Worm (Caenorhabditis elegans): ENCODE measurements around the gene Y102A5C.4.

Y102A5C.4 gene

DNA sequence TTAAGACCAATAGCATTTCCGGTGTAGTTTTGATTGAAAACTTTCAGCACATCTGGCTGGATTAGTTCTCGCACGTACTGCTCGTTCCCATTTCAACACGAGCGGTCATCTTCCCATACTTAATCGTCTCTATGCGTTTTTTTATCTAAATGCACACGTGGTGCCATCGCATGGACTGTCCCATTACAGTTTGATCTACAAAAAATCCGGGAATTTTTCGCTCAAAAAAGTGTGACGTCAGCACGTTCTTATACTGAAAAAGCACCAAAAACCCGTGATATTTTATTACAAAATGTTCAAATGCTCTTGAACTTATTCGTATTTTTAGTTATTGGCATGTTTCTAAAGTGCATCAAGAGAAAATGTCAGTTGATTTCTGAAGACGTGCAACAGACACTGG, at the start of gene Y102A5C.4:
Gene Y102A5C.4, plus strand, starts transcription at position 301 of the 400 bp plus-strand sequence.
- TF ChIP-seq ztf-23 (GFP tag; IDR thresholded peaks at IDR 0.05) (no peak), flt-1 (GFP tag; IDR thresholded peaks at IDR 0.05) (no peak), klf-2 (GFP tag; conservative IDR thresholded peaks at IDR 0.05) (no peak), ztf-29 (GFP tag; IDR thresholded peaks at IDR 0.05) (no peak), T22C8.4 (GFP tag; IDR thresholded peaks at IDR 0.05) (no peak), med-1 (GFP tag; optimal IDR thresholded peaks at IDR 0.05; ENCODE audit: insufficient read depth) (no peak), tab-1 (GFP tag; IDR thresholded peaks at IDR 0.05) (no peak), ref-1 (GFP tag; conservative IDR thresholded peaks at IDR 0.05) (no peak)

DNA sequence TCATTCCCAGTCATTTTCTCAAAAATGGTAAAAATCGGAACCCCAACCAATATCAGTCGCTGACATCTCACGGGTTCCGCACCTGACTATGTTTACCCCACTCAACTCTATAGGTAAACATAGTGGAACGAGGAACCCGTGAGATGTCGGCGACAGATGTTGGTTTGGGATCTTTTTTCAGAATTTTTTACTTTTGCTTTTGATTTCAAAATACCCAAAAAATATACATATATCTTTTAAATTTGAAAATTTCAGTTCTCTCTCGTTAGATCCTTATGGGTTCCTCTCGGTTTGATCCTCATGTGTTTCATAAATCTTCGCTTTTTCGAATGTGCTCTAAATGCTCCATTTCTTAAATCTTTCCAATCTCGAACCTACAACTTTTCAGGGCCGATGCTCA, 48.4 kb upstream of the Y102A5C.4 start, which contains the start of gene srw-23:
Gene srw-23, plus strand, starts transcription at position 301 of the 400 bp plus-strand sequence.
- TF ChIP-seq ref-1 (GFP tag; conservative IDR thresholded peaks at IDR 0.05) (no peak), ztf-29 (GFP tag; IDR thresholded peaks at IDR 0.05) (no peak), med-1 (GFP tag; optimal IDR thresholded peaks at IDR 0.05; ENCODE audit: insufficient read depth) (no peak), flt-1 (GFP tag; IDR thresholded peaks at IDR 0.05) (no peak), T22C8.4 (GFP tag; IDR thresholded peaks at IDR 0.05) (no peak), klf-2 (GFP tag; conservative IDR thresholded peaks at IDR 0.05) (no peak), tab-1 (GFP tag; IDR thresholded peaks at IDR 0.05) (no peak), cog-1 (tag; optimal IDR thresholded peaks at IDR 0.05) (no peak), ztf-23 (GFP tag; IDR thresholded peaks at IDR 0.05) (no peak)

DNA sequence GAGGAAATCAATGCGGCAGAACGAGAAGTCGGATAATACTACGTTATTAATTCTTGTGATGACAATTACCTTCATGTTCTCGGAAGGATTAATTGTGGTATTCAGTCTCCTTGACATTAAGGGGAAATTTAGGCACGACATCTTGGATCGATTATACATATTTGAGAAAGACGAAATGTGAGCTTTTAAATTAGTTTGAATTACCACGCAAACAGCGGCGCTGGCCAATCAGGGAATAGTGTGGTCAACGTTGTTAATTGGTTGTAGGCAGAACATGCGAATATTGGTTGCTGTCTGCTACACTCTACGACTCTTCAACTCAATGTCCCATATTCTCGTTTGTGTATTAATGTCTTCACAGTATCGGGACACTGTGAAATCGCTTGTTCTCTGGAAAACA, 47.1 kb upstream of the Y102A5C.4 start, which contains the start of gene F49A5.10:
Gene F49A5.10, plus strand, starts transcription at position 301 of the 400 bp plus-strand sequence.
- no peak for TF ChIP-seq tab-1 (GFP tag; IDR thresholded peaks at IDR 0.05)
- TF ChIP-seq ref-1 (GFP tag; conservative IDR thresholded peaks at IDR 0.05): no peak
- no peak for TF ChIP-seq T22C8.4 (GFP tag; IDR thresholded peaks at IDR 0.05)
- no peak for TF ChIP-seq flt-1 (GFP tag; IDR thresholded peaks at IDR 0.05)
- no peak for TF ChIP-seq cog-1 (tag; optimal IDR thresholded peaks at IDR 0.05)
- TF ChIP-seq klf-2 (GFP tag; conservative IDR thresholded peaks at IDR 0.05): no peak
- no peak for TF ChIP-seq med-1 (GFP tag; optimal IDR thresholded peaks at IDR 0.05; ENCODE audit: insufficient read depth)
- no peak for TF ChIP-seq ztf-23 (GFP tag; IDR thresholded peaks at IDR 0.05)
- no peak for TF ChIP-seq ztf-29 (GFP tag; IDR thresholded peaks at IDR 0.05)

DNA sequence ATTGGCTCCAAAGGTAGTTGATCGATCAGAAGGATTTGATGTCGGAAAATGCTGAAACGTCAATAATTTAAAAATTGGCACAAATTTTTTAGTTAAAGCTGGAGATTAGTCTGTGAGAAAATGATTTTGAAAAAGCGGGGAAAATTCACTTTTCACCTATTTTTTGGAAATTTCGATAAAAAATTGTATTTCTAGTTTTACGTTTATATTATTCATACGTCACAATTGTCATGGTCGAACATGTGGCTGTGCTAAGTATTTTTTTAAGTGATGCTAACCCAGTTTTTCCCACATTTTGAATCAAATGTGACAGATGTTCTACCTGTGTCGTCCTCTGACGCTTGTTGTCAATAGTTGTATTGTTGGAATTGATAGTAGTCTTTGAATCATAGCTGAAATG, 42.5 kb upstream of the Y102A5C.4 start:
- TF ChIP-seq T22C8.4 (GFP tag; IDR thresholded peaks at IDR 0.05) (no peak), klf-2 (GFP tag; conservative IDR thresholded peaks at IDR 0.05) (no peak), cog-1 (tag; optimal IDR thresholded peaks at IDR 0.05) (no peak), ztf-29 (GFP tag; IDR thresholded peaks at IDR 0.05) (no peak), ztf-23 (GFP tag; IDR thresholded peaks at IDR 0.05) (no peak)

DNA sequence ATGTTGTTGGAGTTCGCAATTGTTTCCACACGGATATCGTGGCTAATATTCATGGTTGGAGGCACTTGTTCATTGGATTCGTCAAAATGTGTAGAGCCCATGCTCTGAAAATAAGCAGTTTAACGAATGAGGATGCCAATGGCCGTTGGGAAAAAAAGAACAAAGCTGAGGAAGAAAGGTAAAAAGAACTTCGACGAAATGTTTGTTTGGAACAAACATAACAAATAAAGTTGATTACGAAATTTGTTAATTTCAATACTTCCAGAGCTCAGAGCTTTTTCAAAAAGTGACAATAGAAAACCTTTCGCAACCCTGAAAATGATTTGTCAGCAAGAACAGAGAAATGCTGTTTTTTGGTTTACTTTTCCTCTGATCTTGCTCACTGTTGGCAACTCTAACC, 42.0 kb upstream of the Y102A5C.4 start, which contains the start of gene F09C6.3:
Gene F09C6.3, minus strand, starts transcription at position 101 of the 400 bp plus-strand sequence.
- TF ChIP-seq flt-1 (GFP tag; IDR thresholded peaks at IDR 0.05): no peak
- TF ChIP-seq ztf-23 (GFP tag; IDR thresholded peaks at IDR 0.05): no peak

DNA sequence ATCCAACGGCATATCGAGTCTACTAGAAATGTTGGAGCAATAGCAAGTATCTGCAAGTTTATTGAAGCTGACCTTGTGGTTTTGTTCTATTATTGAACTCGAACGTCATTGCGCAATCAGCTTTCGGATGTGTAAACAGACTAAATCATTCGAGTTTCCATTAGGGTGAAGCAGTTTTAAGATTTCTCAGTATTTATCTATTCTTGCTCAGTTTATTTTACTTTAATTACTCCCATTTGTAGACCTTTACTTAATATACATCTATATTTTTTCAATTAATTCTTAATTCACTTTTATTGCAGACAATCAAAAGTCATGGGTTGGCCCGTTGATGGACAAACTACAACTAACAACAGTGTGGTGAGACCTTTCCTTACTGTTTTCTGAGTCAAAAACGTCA, 41.4 kb upstream of the Y102A5C.4 start, which contains the start of gene F09C6.14:
Gene F09C6.14, plus strand, starts transcription at position 301 of the 400 bp plus-strand sequence.
- TF ChIP-seq ztf-29 (GFP tag; IDR thresholded peaks at IDR 0.05) (no peak), T22C8.4 (GFP tag; IDR thresholded peaks at IDR 0.05) (no peak), tab-1 (GFP tag; IDR thresholded peaks at IDR 0.05) (no peak), med-1 (GFP tag; optimal IDR thresholded peaks at IDR 0.05; ENCODE audit: insufficient read depth) (no peak), flt-1 (GFP tag; IDR thresholded peaks at IDR 0.05) (no peak), ref-1 (GFP tag; conservative IDR thresholded peaks at IDR 0.05) (no peak), cog-1 (tag; optimal IDR thresholded peaks at IDR 0.05) (no peak), klf-2 (GFP tag; conservative IDR thresholded peaks at IDR 0.05) (no peak), ztf-23 (GFP tag; IDR thresholded peaks at IDR 0.05) (no peak)

DNA sequence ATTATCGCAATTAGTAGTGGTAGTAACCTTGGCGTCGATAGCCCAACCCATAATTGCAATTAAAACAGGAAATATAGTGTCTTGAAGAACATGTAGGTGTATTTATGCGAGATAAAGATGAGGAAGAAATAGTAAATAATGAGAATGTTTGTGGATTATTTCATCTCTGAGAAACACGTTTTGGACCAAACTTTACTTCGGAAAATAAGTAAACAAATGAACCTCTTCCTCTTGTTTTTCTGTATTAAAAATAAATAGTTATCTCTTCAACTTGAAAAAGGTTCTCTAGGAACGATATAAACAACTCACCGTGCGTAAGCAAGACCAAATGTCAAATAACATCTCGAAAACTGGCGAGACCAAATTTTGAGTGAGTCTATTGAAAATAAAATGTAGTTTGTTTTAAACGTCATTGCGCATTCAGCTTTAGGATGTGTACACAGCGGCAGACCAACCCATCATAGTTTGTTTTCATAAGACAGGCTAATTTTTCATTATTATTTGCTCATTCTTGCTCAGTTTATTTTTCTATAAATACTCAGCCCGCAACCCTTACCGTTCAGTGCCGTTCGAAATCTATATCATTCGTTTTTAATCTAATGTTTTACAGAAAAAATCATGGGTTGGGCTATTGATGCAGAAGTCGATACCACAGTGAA, 39.7 kb upstream of the Y102A5C.4 start, which contains the start of the genes F09C6.11 and F09C6.12:
Gene F09C6.11, minus strand, starts transcription at position 51 of the 659 bp plus-strand sequence.
Gene F09C6.12, plus strand, starts transcription at position 609 of the 659 bp plus-strand sequence.
- TF ChIP-seq ztf-23 (GFP tag; IDR thresholded peaks at IDR 0.05) (no peak), cog-1 (tag; optimal IDR thresholded peaks at IDR 0.05) (no peak), ztf-29 (GFP tag; IDR thresholded peaks at IDR 0.05) (no peak), T22C8.4 (GFP tag; IDR thresholded peaks at IDR 0.05) (no peak), ref-1 (GFP tag; conservative IDR thresholded peaks at IDR 0.05) (no peak), flt-1 (GFP tag; IDR thresholded peaks at IDR 0.05) (no peak), tab-1 (GFP tag; IDR thresholded peaks at IDR 0.05) (no peak), med-1 (GFP tag; optimal IDR thresholded peaks at IDR 0.05; ENCODE audit: insufficient read depth) (no peak), klf-2 (GFP tag; conservative IDR thresholded peaks at IDR 0.05) (no peak)

DNA sequence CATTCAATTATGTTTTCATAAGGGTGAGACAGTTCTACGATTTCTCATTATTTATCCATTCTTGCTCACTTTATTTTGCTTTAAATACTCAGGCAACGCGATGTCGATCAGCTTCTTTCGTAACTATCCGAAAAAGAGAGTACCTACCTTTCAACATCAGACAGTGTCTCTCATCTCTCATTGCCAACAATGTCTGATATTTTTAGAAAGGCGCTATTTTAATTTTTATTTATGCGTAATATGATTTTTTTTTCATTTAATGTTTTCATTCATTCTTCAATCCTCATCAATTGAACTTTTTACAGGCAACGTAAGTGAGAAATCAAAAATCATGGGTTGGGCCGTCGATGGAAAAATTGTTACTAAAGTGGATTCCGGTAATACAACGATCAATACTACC, 37.3 kb upstream of the Y102A5C.4 start, which contains the start of gene F09C6.13:
Gene F09C6.13, plus strand, starts transcription at position 301 of the 400 bp plus-strand sequence.
- TF ChIP-seq med-1 (GFP tag; optimal IDR thresholded peaks at IDR 0.05; ENCODE audit: insufficient read depth) (no peak), tab-1 (GFP tag; IDR thresholded peaks at IDR 0.05) (no peak), ztf-23 (GFP tag; IDR thresholded peaks at IDR 0.05) (no peak), cog-1 (tag; optimal IDR thresholded peaks at IDR 0.05) (no peak), ztf-29 (GFP tag; IDR thresholded peaks at IDR 0.05) (no peak), ref-1 (GFP tag; conservative IDR thresholded peaks at IDR 0.05) (no peak), flt-1 (GFP tag; IDR thresholded peaks at IDR 0.05) (no peak), T22C8.4 (GFP tag; IDR thresholded peaks at IDR 0.05) (no peak), klf-2 (GFP tag; conservative IDR thresholded peaks at IDR 0.05) (no peak)

DNA sequence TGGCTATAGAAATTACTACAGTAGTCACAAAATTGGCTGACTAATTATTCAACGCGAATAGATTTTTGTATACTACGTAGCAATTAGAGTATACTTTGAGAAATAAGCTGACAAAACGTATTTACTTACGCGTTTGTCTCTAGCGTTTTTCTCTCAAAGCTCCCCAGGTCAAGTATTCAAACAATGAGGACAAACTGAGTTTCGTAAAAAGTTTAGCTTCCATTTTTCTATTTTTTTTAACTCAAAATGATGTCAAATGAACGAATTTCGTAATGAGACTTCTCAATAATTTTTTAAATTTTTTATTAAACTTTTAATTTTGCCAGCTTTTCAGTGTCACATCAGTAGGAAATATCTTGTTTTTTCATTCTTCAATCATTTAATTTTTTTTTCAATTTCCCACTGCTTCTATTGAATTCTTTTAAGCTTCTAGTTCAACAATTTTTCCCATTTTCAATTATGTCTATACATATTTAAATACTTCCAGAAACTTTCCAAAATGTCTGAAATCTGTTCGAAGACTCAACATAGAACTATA, 33.2 kb upstream of the Y102A5C.4 start, which contains the start of the genes ifas-2 and fbxa-44:
Gene ifas-2, minus strand, starts transcription at position 101 of the 538 bp plus-strand sequence.
Gene fbxa-44, plus strand, starts transcription at position 488 of the 538 bp plus-strand sequence.
- TF ChIP-seq cog-1 (tag; optimal IDR thresholded peaks at IDR 0.05) (no peak), T22C8.4 (GFP tag; IDR thresholded peaks at IDR 0.05) (no peak), ztf-23 (GFP tag; IDR thresholded peaks at IDR 0.05) (no peak), med-1 (GFP tag; optimal IDR thresholded peaks at IDR 0.05; ENCODE audit: insufficient read depth) (no peak), ztf-29 (GFP tag; IDR thresholded peaks at IDR 0.05) (no peak), flt-1 (GFP tag; IDR thresholded peaks at IDR 0.05) (no peak), klf-2 (GFP tag; conservative IDR thresholded peaks at IDR 0.05) (no peak), tab-1 (GFP tag; IDR thresholded peaks at IDR 0.05) (no peak), ref-1 (GFP tag; conservative IDR thresholded peaks at IDR 0.05) (no peak)

Measured in whole organism, midembryonic.